Fruit fly (Drosophila melanogaster) whole organism, embryonic: ENCODE results near the gene tho2.

ENCODE experiments used
- Antp ChIP-seq: fragments of 200-800 bp; sonication (Bioruptor generic); optimal IDR thresholded peaks from 3 replicates; lab custom pipeline; 2016; ENCODE audit warnings: missing biosample characterization, missing genetic modification characterization
- B-H1 ChIP-seq: fragments of 200-800 bp; sonication (Bioruptor generic); IDR thresholded peaks from 3 replicates; pipeline ENCODE4 v1.3.6; 2022; ENCODE audit warnings: missing biosample characterization, missing genetic modification characterization
- BEAF-32 ChIP-seq: fragments of 200-800 bp; sonication (Bioruptor generic); optimal IDR thresholded peaks from 3 replicates; lab custom pipeline; 2017; ENCODE audit warnings: missing biosample characterization, missing genetic modification characterization, mild to moderate bottlenecking, moderate library complexity, missing genetic modification reagents
- CG11504 ChIP-seq: fragments of 200-800 bp; sonication (Bioruptor generic); optimal IDR thresholded peaks from 3 replicates; lab custom pipeline; 2019; ENCODE audit warnings: missing biosample characterization, mild to moderate bottlenecking, missing genetic modification characterization, moderate library complexity
- CG12659 ChIP-seq: fragments of 200-800 bp; sonication (Bioruptor generic); optimal IDR thresholded peaks from 3 replicates; lab custom pipeline; 2017; ENCODE audit warnings: mild to moderate bottlenecking, missing biosample characterization, missing genetic modification reagents, missing genetic modification characterization
- CG12942 ChIP-seq: fragments of 200-800 bp; sonication (Bioruptor generic); optimal IDR thresholded peaks from 3 replicates; lab custom pipeline; 2016; ENCODE audit warnings: missing biosample characterization, missing genetic modification characterization
- CG14050 ChIP-seq: fragments of 200-800 bp; sonication (Bioruptor generic); IDR thresholded peaks from 3 replicates; pipeline ENCODE4 v1.3.6; 2022; ENCODE audit warnings: missing biosample characterization, missing genetic modification characterization
- CG15514 ChIP-seq: fragments of 200-800 bp; sonication (Bioruptor generic); optimal IDR thresholded peaks from 3 replicates; lab custom pipeline; 2017; ENCODE audit warnings: missing biosample characterization, missing genetic modification characterization, mild to moderate bottlenecking, moderate library complexity, missing genetic modification reagents
- CG16863 ChIP-seq: fragments of 200-800 bp; sonication (Bioruptor generic); optimal IDR thresholded peaks from 3 replicates; lab custom pipeline; 2016; ENCODE audit warnings: missing biosample characterization, missing genetic modification characterization
- CG18476 ChIP-seq: fragments of 200-800 bp; sonication (Bioruptor generic); optimal IDR thresholded peaks from 2 replicates; lab custom pipeline; 2016; ENCODE audit warnings: missing biosample characterization, mild to moderate bottlenecking, missing genetic modification characterization
- CG18599 ChIP-seq: fragments of 200-800 bp; sonication (Bioruptor generic); optimal IDR thresholded peaks from 3 replicates; lab custom pipeline; 2017; ENCODE audit warnings: missing biosample characterization, missing genetic modification characterization, mild to moderate bottlenecking, moderate library complexity, missing genetic modification reagents
- CG2712 ChIP-seq: fragments of 200-800 bp; optimal IDR thresholded peaks from 3 replicates; lab custom pipeline; 2019; ENCODE audit warnings: missing biosample characterization, mild to moderate bottlenecking, missing genetic modification characterization, moderate library complexity
- CG30431 ChIP-seq: fragments of 200-800 bp; sonication (Bioruptor generic); optimal IDR thresholded peaks from 2 replicates; lab custom pipeline; 2017; ENCODE audit warnings: missing biosample characterization, missing genetic modification characterization
- CG3065 ChIP-seq: fragments of 200-800 bp; sonication (Bioruptor generic); optimal IDR thresholded peaks from 2 replicates; lab custom pipeline; 2016; ENCODE audit warnings: missing biosample characterization, missing genetic modification characterization
- CG31388 ChIP-seq: fragments of 200-800 bp; sonication (Bioruptor generic); optimal IDR thresholded peaks from 2 replicates; lab custom pipeline; 2016; ENCODE audit warnings: missing biosample characterization, missing genetic modification characterization
- CG3163 ChIP-seq: fragments of 200-800 bp; sonication (Bioruptor generic); optimal IDR thresholded peaks from 3 replicates; lab custom pipeline; 2016; ENCODE audit warnings: missing biosample characterization, missing genetic modification characterization
- CG33557 ChIP-seq: fragments of 200-800 bp; sonication (Bioruptor generic); optimal IDR thresholded peaks from 2 replicates; lab custom pipeline; 2019; ENCODE audit warnings: missing biosample characterization, mild to moderate bottlenecking, missing genetic modification characterization, moderate library complexity
- CG42726 ChIP-seq: fragments of 200-800 bp; sonication (Bioruptor generic); IDR thresholded peaks from 2 replicates; pipeline ENCODE4 v1.3.6; 2022; ENCODE audit warnings: missing biosample characterization, missing genetic modification characterization; ENCODE audit not compliant: partially characterized antibody
- CG4282 ChIP-seq: fragments of 200-800 bp; sonication (Bioruptor generic); optimal IDR thresholded peaks from 2 replicates; lab custom pipeline; 2016; ENCODE audit warnings: missing biosample characterization, missing genetic modification characterization
- CG4617 ChIP-seq: fragments of 200-800 bp; sonication (Bioruptor generic); optimal IDR thresholded peaks from 3 replicates; lab custom pipeline; 2016; ENCODE audit warnings: missing biosample characterization, missing genetic modification characterization, borderline replicate concordance
- CG4820 ChIP-seq: fragments of 200-800 bp; sonication (Bioruptor generic); optimal IDR thresholded peaks from 3 replicates; lab custom pipeline; 2016; ENCODE audit warnings: missing biosample characterization, missing genetic modification characterization
- CG8290 ChIP-seq, 3 experiments: fragments of 200-800 bp; sonication (Bioruptor generic); optimal IDR thresholded peaks; 2 replicates each; lab custom pipeline; 2016 to 2019; ENCODE audit warnings: missing biosample characterization in 3 of 3, missing genetic modification characterization in 3 of 3, mild to moderate bottlenecking in 2 of 3, moderate library complexity in 1 of 3
- CG8359 ChIP-seq: fragments of 200-800 bp; sonication (Bioruptor generic); optimal IDR thresholded peaks from 2 replicates; lab custom pipeline; 2017; ENCODE audit warnings: missing biosample characterization, mild to moderate bottlenecking, missing genetic modification characterization, borderline replicate concordance
- CG9727 ChIP-seq: fragments of 200-800 bp; sonication (Bioruptor generic); optimal IDR thresholded peaks from 3 replicates; lab custom pipeline; 2017; ENCODE audit warnings: missing biosample characterization, mild to moderate bottlenecking, missing genetic modification characterization
- CG9817 ChIP-seq: fragments of 200-800 bp; sonication (Bioruptor generic); optimal IDR thresholded peaks from 2 replicates; lab custom pipeline; 2018; ENCODE audit warnings: missing biosample characterization, mild to moderate bottlenecking, missing genetic modification characterization, moderate library complexity
- CG9876 ChIP-seq: fragments of 200-800 bp; sonication (Bioruptor generic); optimal IDR thresholded peaks from 2 replicates; lab custom pipeline; 2016; ENCODE audit warnings: missing biosample characterization, missing genetic modification characterization
- D19B ChIP-seq: fragments of 200-800 bp; sonication (Bioruptor generic); optimal IDR thresholded peaks from 2 replicates; lab custom pipeline; 2017; ENCODE audit warnings: missing biosample characterization, mild to moderate bottlenecking, missing genetic modification characterization
- Dbx ChIP-seq: fragments of 200-800 bp; sonication (Bioruptor generic); IDR thresholded peaks from 3 replicates; pipeline ENCODE4 v1.3.6; 2022; ENCODE audit warnings: missing biosample characterization, missing genetic modification characterization
- Mes4 ChIP-seq: fragments of 200-800 bp; sonication (Bioruptor generic); optimal IDR thresholded peaks from 2 replicates; lab custom pipeline; 2016; ENCODE audit warnings: missing biosample characterization, missing genetic modification characterization
- Myb ChIP-seq: fragments of 200-800 bp; sonication (Bioruptor generic); optimal IDR thresholded peaks from 2 replicates; lab custom pipeline; 2016; ENCODE audit warnings: missing biosample characterization, missing genetic modification characterization
- Stat92E ChIP-seq, 3 experiments: fragments of >200 bp in 2 of 3; fragments of 200-800 bp in 1 of 3; sonication (Bioruptor generic) in 1 of 3; optimal IDR thresholded peaks; 2 replicates each; lab custom pipeline; 2017 to 2019; ENCODE audit warnings: missing biosample characterization in 3 of 3, missing genetic modification characterization in 3 of 3, mild to moderate bottlenecking in 1 of 3, moderate library complexity in 1 of 3
- Xrp1 ChIP-seq: fragments of 200-800 bp; sonication (Bioruptor generic); IDR thresholded peaks from 2 replicates; pipeline ENCODE4 v1.3.6; 2022; ENCODE audit warnings: missing biosample characterization, missing genetic modification characterization
- YL-1 ChIP-seq: fragments of 200-800 bp; sonication (Bioruptor generic); optimal IDR thresholded peaks from 3 replicates; lab custom pipeline; 2017; ENCODE audit warnings: missing biosample characterization, mild to moderate bottlenecking, missing genetic modification characterization
- chif ChIP-seq, 2 experiments: fragments of 200-800 bp; sonication (Bioruptor generic); optimal IDR thresholded peaks; 3 replicates each; lab custom pipeline; 2016; ENCODE audit warnings: missing biosample characterization in 2 of 2, missing genetic modification characterization in 2 of 2
- danr ChIP-seq: fragments of 200-800 bp; sonication (Bioruptor generic); IDR thresholded peaks from 2 replicates; pipeline ENCODE4 v1.3.6; 2022; ENCODE audit warnings: missing biosample characterization, missing genetic modification characterization
- esg ChIP-seq: fragments of 200-800 bp; sonication (Bioruptor generic); conservative IDR thresholded peaks from 2 replicates; pipeline ENCODE4 v1.3.6; 2022; ENCODE audit warnings: missing biosample characterization, missing genetic modification characterization
- eyg ChIP-seq: fragments of 200-800 bp; sonication (Bioruptor generic); optimal IDR thresholded peaks from 3 replicates; lab custom pipeline; 2016; ENCODE audit warnings: missing biosample characterization, missing genetic modification characterization
- gce ChIP-seq: fragments of 200-800 bp; sonication (Bioruptor generic); IDR thresholded peaks from 3 replicates; pipeline ENCODE4 v1.3.6; 2022; ENCODE audit warnings: missing biosample characterization, missing genetic modification characterization
- lmd ChIP-seq: fragments of 200-800 bp; sonication (Bioruptor generic); IDR thresholded peaks from 2 replicates; pipeline ENCODE4 v1.3.6; 2022; ENCODE audit warnings: missing biosample characterization, missing genetic modification characterization
- pan ChIP-seq, 4 experiments: fragments of >200 bp in 3 of 4; fragments of 200-800 bp in 1 of 4; sonication (Bioruptor generic) in 1 of 4; optimal IDR thresholded peaks in 3 of 4; IDR thresholded peaks in 1 of 4; 2 replicates each; pipeline versions ENCODE4 v1.3.6 to Lab custom; 2017 to 2022; ENCODE audit warnings: missing biosample characterization in 2 of 4, missing genetic modification characterization in 2 of 4, mixed read lengths in 1 of 4
- phol ChIP-seq: fragments of 200-800 bp; sonication (Bioruptor generic); optimal IDR thresholded peaks from 3 replicates; lab custom pipeline; 2018; ENCODE audit warnings: missing biosample characterization, mild to moderate bottlenecking, missing genetic modification characterization, moderate library complexity
- pros ChIP-seq: fragments of 200-800 bp; sonication (Bioruptor generic); optimal IDR thresholded peaks from 3 replicates; lab custom pipeline; 2019; ENCODE audit warnings: missing biosample characterization, mild to moderate bottlenecking, missing genetic modification characterization, moderate library complexity
- ranshi ChIP-seq: fragments of 200-800 bp; sonication (Bioruptor generic); IDR thresholded peaks from 2 replicates; pipeline ENCODE4 v1.3.6; 2022; ENCODE audit warnings: missing biosample characterization, missing genetic modification characterization
- rib ChIP-seq: fragments of 200-800 bp; sonication (Bioruptor generic); IDR thresholded peaks from 2 replicates; pipeline ENCODE4 v1.3.6; 2022; ENCODE audit warnings: missing biosample characterization, missing genetic modification characterization
- slbo ChIP-seq: fragments of 200-800 bp; sonication (Bioruptor generic); IDR thresholded peaks from 2 replicates; pipeline ENCODE4 v1.3.6; 2022; ENCODE audit warnings: missing biosample characterization, missing genetic modification characterization
- sqz ChIP-seq: fragments of 200-800 bp; sonication (Bioruptor generic); optimal IDR thresholded peaks from 3 replicates; lab custom pipeline; 2018; ENCODE audit warnings: missing biosample characterization, mild to moderate bottlenecking, missing genetic modification characterization
- unpg ChIP-seq: fragments of 200-800 bp; sonication (Bioruptor generic); optimal IDR thresholded peaks from 3 replicates; lab custom pipeline; 2018; ENCODE audit warnings: missing biosample characterization, mild to moderate bottlenecking, missing genetic modification characterization, moderate library complexity

tho2 gene

DNA sequence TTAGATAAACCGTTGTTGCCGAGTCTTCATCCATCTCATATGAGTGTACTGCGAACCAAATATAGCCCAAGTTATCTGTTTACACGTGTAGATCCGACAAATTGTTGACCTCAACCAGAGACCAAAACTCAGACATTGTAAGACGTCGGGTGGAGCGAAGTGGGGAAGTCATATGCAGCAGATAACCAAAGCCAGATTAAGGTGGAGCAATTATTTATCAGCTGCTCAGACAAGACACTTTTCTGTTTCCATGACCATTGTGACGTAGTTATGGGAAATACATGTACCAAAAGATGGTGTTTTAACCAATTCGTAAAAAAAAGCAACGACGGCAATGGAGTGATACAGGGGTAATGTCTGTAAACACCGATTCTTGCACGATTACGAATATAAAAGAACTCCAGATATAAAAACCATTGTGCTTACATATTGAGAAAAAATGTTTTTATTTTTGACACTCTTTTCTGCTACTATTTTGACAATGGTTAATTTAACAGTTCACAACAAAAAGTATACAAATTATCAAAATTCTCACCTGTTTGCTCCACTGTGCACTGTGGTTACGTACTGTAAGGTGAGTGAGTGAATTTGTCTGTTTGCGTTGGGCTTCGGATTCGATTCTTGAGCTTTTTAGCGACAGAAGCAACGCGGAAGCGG lies 32.5 kb upstream of the tho2 start (continued):
- TF ChIP-seq CG31388 (GFP tag; lab: Kevin White, UChicago) (no peak), BEAF-32 (GFP tag; lab: Kevin White, UChicago) (no peak), YL-1 (GFP tag; lab: Kevin White, UChicago) (no peak), Myb (GFP tag; lab: Kevin White, UChicago) (peak; percentile 46), ranshi (0 out of 2 replicates have a peak, but pooled peaks have one; percentile 13), lmd (GFP tag; lab: Robert Waterston, UW) (peak; percentile 55), CG4282 (GFP tag; lab: Kevin White, UChicago) (peak; percentile 88), sqz (GFP tag; lab: Kevin White, UChicago) (no peak), eyg (peak; percentile 19), pros (peak; percentile 6), danr (no peak), CG2712 (tag; lab: Kevin White, UChicago) (peak; percentile 8), CG3065 (GFP tag; lab: Kevin White, UChicago) (peak; percentile 29), CG18599 (peak; percentile 63), unpg (GFP tag; lab: Kevin White, UChicago) (peak; percentile 54), CG15514 (peak; percentile 30), CG12942 (GFP tag; lab: Kevin White, UChicago) (no peak), D19B (GFP tag; lab: Kevin White, UChicago) (peak; percentile 35), CG3163 (GFP tag; lab: Kevin White, UChicago) (no peak), CG9817 (tag; lab: Kevin White, UChicago) (peak; percentile 37), chif (GFP tag; optimal IDR thresholded peaks at IDR 0.05; lab: Kevin White, UChicago) (peak; percentile 11 to 73), phol (peak; percentile 38), pan (optimal IDR thresholded peaks at IDR 0.05; lab: Kevin White, UChicago) (no peak), pan (GFP tag; optimal IDR thresholded peaks at IDR 0.05 in 1 of 2, IDR thresholded peaks at IDR 0.05 in 1 of 2) (peak in 1 of 2 experiments; percentile 54), rib (GFP tag; lab: Robert Waterston, UW) (no peak), CG4820 (GFP tag; lab: Kevin White, UChicago) (peak; percentile 36), CG12659 (GFP tag; lab: Kevin White, UChicago) (peak; percentile 45), gce (GFP tag; lab: Robert Waterston, UW) (0 out of 3 replicates have a peak, but pooled peaks have one; percentile 8), Mes4 (GFP tag; lab: Kevin White, UChicago) (no peak), CG33557 (GFP tag; lab: Kevin White, UChicago) (no peak), CG42726 (no peak), CG18476 (GFP tag; lab: Kevin White, UChicago) (peak; percentile 30), Dbx (GFP tag; lab: Robert Waterston, UW) (0 out of 3 replicates have a peak, but pooled peaks have one; percentile 28), Xrp1 (GFP tag; lab: Robert Waterston, UW) (peak; percentile 54; the same call in 1 of the 2 replicates), Stat92E (GFP tag; optimal IDR thresholded peaks at IDR 0.05; lab: Kevin White, UChicago) (peak in 1 of 3 experiments; percentile 46), B-H1 (no peak), CG14050 (GFP tag; lab: Robert Waterston, UW) (peak; percentile 45; the same call in 2 of the 3 replicates), CG30431 (GFP tag; lab: Kevin White, UChicago) (peak; percentile 21), CG8359 (GFP tag; lab: Kevin White, UChicago) (no peak), CG11504 (tag; lab: Kevin White, UChicago) (peak; percentile 54), Antp (peak; percentile 53), esg (peak; percentile 23; the same call in 1 of the 2 replicates), CG9876 (GFP tag; lab: Kevin White, UChicago) (no peak), slbo (GFP tag; lab: Robert Waterston, UW) (peak; percentile 72), CG8290 (GFP tag; optimal IDR thresholded peaks at IDR 0.05; lab: Kevin White, UChicago) (no peak), CG8290 (tag; optimal IDR thresholded peaks at IDR 0.05; lab: Kevin White, UChicago) (peak in 1 of 2 experiments; percentile 40), CG4617 (GFP tag; lab: Kevin White, UChicago) (peak; percentile 8), CG16863 (GFP tag; lab: Kevin White, UChicago) (peak; percentile 61), CG9727 (peak; percentile 42)
